In the genomic region with DNA sequence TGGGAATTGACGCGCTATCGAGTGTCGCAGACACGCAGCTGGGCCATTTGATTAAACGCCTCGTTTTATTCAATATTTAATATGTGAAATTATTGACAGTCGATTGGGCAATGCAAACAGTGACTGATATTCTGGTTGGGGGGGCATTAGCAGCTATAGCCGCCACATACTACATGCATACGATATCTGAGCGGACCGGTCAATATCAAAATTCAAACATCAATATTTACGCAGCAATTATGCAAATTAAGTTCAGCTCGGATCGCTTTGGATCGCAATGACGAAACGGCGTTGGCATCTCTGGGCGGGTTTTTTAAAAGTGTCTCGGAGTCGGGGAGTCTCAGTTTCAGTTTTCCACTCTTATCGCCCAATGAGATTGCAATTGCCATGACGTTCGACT, we compare ENCODE assay signal across 1 fruit fly cellular context.
TF ChIP-seq lines count a peak whose summit lies in the region.

No protein-coding gene starts in this region.

TF ChIP-seq in whole organism, embryonic, 481 proteins besides CTCF, POLR2A, EP300 and RAD21 (continued from another document):
- TF ChIP-seq so (GFP tag; IDR thresholded peaks at IDR 0.05; lab: Robert Waterston, UW) (peak; percentile 29; the same call in 1 of the 3 replicates), dmrt99B (tag; optimal IDR thresholded peaks at IDR 0.05; lab: Kevin White, UChicago) (peak; percentile 18), Deaf1 (tag; optimal IDR thresholded peaks at IDR 0.05; lab: Kevin White, UChicago) (no peak), HLHmδ (GFP tag; optimal IDR thresholded peaks at IDR 0.05; lab: Kevin White, UChicago) (no peak), scrt (GFP tag; optimal IDR thresholded peaks at IDR 0.05; lab: Kevin White, UChicago) (no peak), Sox102F (GFP tag; optimal IDR thresholded peaks at IDR 0.05; lab: Kevin White, UChicago) (no peak), zen (tag; optimal IDR thresholded peaks at IDR 0.05; lab: Kevin White, UChicago) (no peak), yki (optimal IDR thresholded peaks at IDR 0.05; lab: Kevin White, UChicago) (no peak), Nf-YA (GFP tag; IDR thresholded peaks at IDR 0.05; lab: Robert Waterston, UW) (no peak), hb (GFP tag; IDR thresholded peaks at IDR 0.05; lab: Robert Waterston, UW; ENCODE audit: partially characterized antibody) (no peak), Awh (GFP tag; IDR thresholded peaks at IDR 0.05; lab: Robert Waterston, UW) (0 out of 2 replicates have a peak, but pooled peaks have one; percentile 20), Drgx (GFP tag; IDR thresholded peaks at IDR 0.05; lab: Robert Waterston, UW) (no peak), CG15514 (GFP tag; optimal IDR thresholded peaks at IDR 0.05; lab: Kevin White, UChicago) (peak; percentile 0), CG12769 (tag; optimal IDR thresholded peaks at IDR 0.05; lab: Kevin White, UChicago) (peak; percentile 59), CG15696 (tag; optimal IDR thresholded peaks at IDR 0.05; lab: Kevin White, UChicago) (no peak), vnd (GFP tag; IDR thresholded peaks at IDR 0.05; lab: Robert Waterston, UW; ENCODE audit: partially characterized antibody) (no peak), dan (GFP tag; IDR thresholded peaks at IDR 0.05; lab: Robert Waterston, UW) (no peak), CG11723 (GFP tag; optimal IDR thresholded peaks at IDR 0.05; lab: Kevin White, UChicago) (no peak), CG7745 (tag; optimal IDR thresholded peaks at IDR 0.05; lab: Kevin White, UChicago) (no peak), oc (tag; optimal IDR thresholded peaks at IDR 0.05; lab: Kevin White, UChicago) (peak; percentile 30), CG7556 (GFP tag; optimal IDR thresholded peaks at IDR 0.05; lab: Kevin White, UChicago) (no peak), Optix (GFP tag; IDR thresholded peaks at IDR 0.05; lab: Robert Waterston, UW) (no peak)
